Fruit fly (Drosophila melanogaster) whole organism, adult: ENCODE measurements around the gene east.

Source experiments
- CG11617 ChIP-seq: fragments of 200-800 bp; sonication (Bioruptor generic); optimal IDR thresholded peaks from 2 replicates; lab custom pipeline; 2017; ENCODE audit warnings: mild to moderate bottlenecking, missing biosample characterization, missing genetic modification reagents, missing genetic modification characterization
- CG12768 ChIP-seq: fragments of 200-800 bp; sonication (Bioruptor generic); optimal IDR thresholded peaks from 2 replicates; lab custom pipeline; 2017; ENCODE audit warnings: missing biosample characterization, missing genetic modification characterization, mild to moderate bottlenecking, moderate library complexity, missing genetic modification reagents
- CG14711 ChIP-seq: fragments of 200-800 bp; sonication (Bioruptor generic); optimal IDR thresholded peaks from 2 replicates; lab custom pipeline; 2018; ENCODE audit warnings: missing biosample characterization, mild to moderate bottlenecking, missing genetic modification characterization, moderate library complexity
- CG1620 ChIP-seq: fragments of 200-800 bp; sonication (Bioruptor generic); optimal IDR thresholded peaks from 2 replicates; lab custom pipeline; 2016; ENCODE audit warnings: missing biosample characterization, missing genetic modification characterization
- CG33017 ChIP-seq: fragments of 200-800 bp; sonication (Bioruptor generic); optimal IDR thresholded peaks from 2 replicates; lab custom pipeline; 2018; ENCODE audit warnings: missing biosample characterization, mild to moderate bottlenecking, missing genetic modification characterization, moderate library complexity
- CG5204 ChIP-seq: fragments of 200-800 bp; sonication (Bioruptor generic); optimal IDR thresholded peaks from 2 replicates; lab custom pipeline; 2016; ENCODE audit warnings: missing biosample characterization, missing genetic modification characterization
- CG7045 ChIP-seq: fragments of 200-800 bp; sonication (Bioruptor generic); optimal IDR thresholded peaks from 2 replicates; lab custom pipeline; 2017; ENCODE audit warnings: missing biosample characterization, mild to moderate bottlenecking, missing genetic modification characterization
- CG7101 ChIP-seq: fragments of 200-800 bp; sonication (Bioruptor generic); optimal IDR thresholded peaks from 2 replicates; lab custom pipeline; 2018; ENCODE audit warnings: missing biosample characterization, mild to moderate bottlenecking, missing genetic modification characterization, moderate library complexity
- Clk ChIP-seq: fragments of 200-800 bp; sonication (Bioruptor generic); optimal IDR thresholded peaks from 2 replicates; lab custom pipeline; 2017; ENCODE audit warnings: missing biosample characterization, missing genetic modification characterization
- Crg-1 ChIP-seq: fragments of 200-800 bp; sonication (Bioruptor generic); optimal IDR thresholded peaks from 2 replicates; lab custom pipeline; 2016; ENCODE audit warnings: missing biosample characterization, missing genetic modification characterization
- Hr96 ChIP-seq: fragments of 200-800 bp; sonication (Bioruptor generic); optimal IDR thresholded peaks from 2 replicates; lab custom pipeline; 2016; ENCODE audit warnings: missing biosample characterization, missing genetic modification characterization
- Mnt ChIP-seq: fragments of 200-800 bp; sonication (Bioruptor generic); optimal IDR thresholded peaks from 2 replicates; lab custom pipeline; 2016; ENCODE audit warnings: missing biosample characterization, mild to moderate bottlenecking, missing genetic modification characterization
- bab1 ChIP-seq: fragments of 200-800 bp; sonication (Bioruptor generic); optimal IDR thresholded peaks from 3 replicates; lab custom pipeline; 2019; ENCODE audit warnings: missing biosample characterization, mild to moderate bottlenecking, missing genetic modification characterization, moderate library complexity
- cic ChIP-seq: fragments of 200-800 bp; sonication (Bioruptor generic); optimal IDR thresholded peaks from 2 replicates; lab custom pipeline; 2017; ENCODE audit warnings: missing biosample characterization, mild to moderate bottlenecking, missing genetic modification characterization, moderate library complexity
- cnc ChIP-seq, 2 experiments: fragments of >200 bp; optimal IDR thresholded peaks; 2 replicates each; lab custom pipeline; 2017
- kay ChIP-seq: fragments of 200-800 bp; sonication (Bioruptor generic); peaks from one replicate; lab custom pipeline; 2016; ENCODE audit warnings: missing biosample characterization, missing genetic modification characterization, borderline replicate concordance
- ovo ChIP-seq: fragments of 200-800 bp; sonication (Bioruptor generic); optimal IDR thresholded peaks from 2 replicates; lab custom pipeline; 2016; ENCODE audit warnings: missing biosample characterization, missing genetic modification characterization
- pad ChIP-seq: fragments of 200-800 bp; sonication (Bioruptor generic); optimal IDR thresholded peaks from 3 replicates; lab custom pipeline; 2017; ENCODE audit warnings: missing biosample characterization, missing genetic modification characterization, mild to moderate bottlenecking, moderate library complexity, missing genetic modification reagents
- tj ChIP-seq: fragments of 200-800 bp; sonication (Bioruptor generic); optimal IDR thresholded peaks from 3 replicates; lab custom pipeline; 2017; ENCODE audit warnings: missing biosample characterization, mild to moderate bottlenecking, missing genetic modification characterization, moderate library complexity
- toe ChIP-seq: fragments of 200-800 bp; sonication (Bioruptor generic); optimal IDR thresholded peaks from 2 replicates; lab custom pipeline; 2016; ENCODE audit warnings: missing biosample characterization, missing genetic modification characterization

east gene

DNA sequence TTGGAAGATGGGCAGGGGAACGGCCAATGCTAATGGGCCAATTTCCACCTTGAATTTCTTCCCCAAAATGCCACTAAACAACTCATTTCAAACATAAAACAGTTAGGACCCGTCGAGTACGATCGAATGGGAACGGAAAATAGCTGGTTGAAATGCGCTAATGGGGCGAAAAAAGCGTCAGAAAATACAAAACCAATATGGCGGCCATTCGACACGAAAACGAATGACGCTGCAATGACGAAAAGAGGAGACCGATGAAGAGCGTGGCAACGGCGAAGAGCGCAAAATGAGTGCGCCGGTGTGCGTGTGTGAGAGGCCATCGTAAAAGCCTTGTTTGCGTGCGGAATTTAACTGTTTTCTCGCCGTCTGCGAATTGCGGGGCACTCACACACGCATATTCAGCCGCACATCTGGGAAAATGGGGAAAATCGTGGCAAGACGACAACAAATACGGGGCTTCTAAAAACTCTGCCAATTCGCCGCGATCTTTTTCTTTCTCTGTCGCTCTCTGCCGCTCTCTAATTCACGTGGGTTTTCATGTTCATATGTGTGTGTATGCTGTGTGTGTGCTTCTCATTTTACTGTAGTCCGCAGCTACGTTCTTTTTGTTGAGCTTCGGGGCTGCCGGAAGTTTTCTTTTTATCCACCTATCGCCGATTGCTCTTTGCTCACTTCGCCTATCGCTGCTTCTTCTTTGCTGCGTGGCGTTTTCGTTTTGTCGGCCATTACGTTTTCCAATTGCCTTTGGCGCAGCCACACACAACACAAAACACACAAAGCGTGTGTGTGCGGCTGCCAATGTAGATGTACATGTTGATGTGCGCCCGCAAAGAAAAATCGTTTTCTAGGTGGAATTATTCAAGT is at the start of gene east:
Gene east (plus strand): TSS at position 851 of the 864 bp plus-strand sequence.
- TF ChIP-seq CG12768 (GFP tag; lab: Kevin White, UChicago) (no peak), CG14711 (tag; lab: Kevin White, UChicago) (no peak), CG1620 (GFP tag; lab: Kevin White, UChicago) (no peak), CG11617 (GFP tag; lab: Kevin White, UChicago) (peak; percentile 36), ovo (GFP tag; lab: Kevin White, UChicago) (no peak), kay (GFP tag; lab: Kevin White, UChicago) (no peak), toe (GFP tag; lab: Kevin White, UChicago) (no peak), tj (GFP tag; lab: Kevin White, UChicago) (peak; percentile 92), Mnt (GFP tag; lab: Kevin White, UChicago) (peak; percentile 30), CG7101 (tag; lab: Kevin White, UChicago) (no peak), cnc (optimal IDR thresholded peaks at IDR 0.05; lab: Kevin White, UChicago) (peak; percentile 44 to 84), CG33017 (tag; lab: Kevin White, UChicago) (no peak), Clk (GFP tag; lab: Kevin White, UChicago) (no peak), cic (GFP tag; lab: Kevin White, UChicago) (no peak), Hr96 (GFP tag; lab: Kevin White, UChicago) (peak; percentile 24), Crg-1 (GFP tag; lab: Kevin White, UChicago) (no peak), CG5204 (GFP tag; lab: Kevin White, UChicago) (no peak), CG7045 (GFP tag; lab: Kevin White, UChicago) (no peak), pad (GFP tag; lab: Kevin White, UChicago) (peak; percentile 27), bab1 (peak; percentile 22)

DNA sequence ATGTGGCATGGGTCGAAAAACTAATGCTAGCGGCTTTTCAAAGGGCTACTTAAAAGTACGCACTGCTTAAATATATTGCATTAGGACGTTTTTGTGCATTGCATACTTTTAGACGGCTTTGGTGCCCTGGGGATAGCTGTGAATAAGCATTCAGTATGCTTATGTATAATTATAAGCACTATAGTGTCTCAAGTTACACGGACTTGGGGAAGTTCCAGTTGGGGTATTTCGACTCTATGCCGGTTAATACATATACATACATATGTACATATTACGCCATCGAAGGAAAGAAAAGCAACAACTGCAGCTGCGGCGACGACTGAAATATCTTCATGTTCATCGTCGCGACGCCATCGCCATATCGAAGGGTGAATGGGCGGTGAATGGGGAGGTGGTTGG is 47.5 kb upstream of the east start:
- TF ChIP-seq CG11617 (GFP tag; lab: Kevin White, UChicago) (no peak), CG1620 (GFP tag; lab: Kevin White, UChicago) (no peak), Hr96 (GFP tag; lab: Kevin White, UChicago) (no peak), CG12768 (GFP tag; lab: Kevin White, UChicago) (no peak), pad (GFP tag; lab: Kevin White, UChicago) (no peak), cic (GFP tag; lab: Kevin White, UChicago) (no peak), CG7045 (GFP tag; lab: Kevin White, UChicago) (no peak), Clk (GFP tag; lab: Kevin White, UChicago) (no peak), toe (GFP tag; lab: Kevin White, UChicago) (no peak), Mnt (GFP tag; lab: Kevin White, UChicago) (no peak), Crg-1 (GFP tag; lab: Kevin White, UChicago) (no peak), tj (GFP tag; lab: Kevin White, UChicago) (no peak), CG14711 (tag; lab: Kevin White, UChicago) (no peak), ovo (GFP tag; lab: Kevin White, UChicago) (no peak), CG7101 (tag; lab: Kevin White, UChicago) (no peak), cnc (optimal IDR thresholded peaks at IDR 0.05; lab: Kevin White, UChicago) (no peak), CG5204 (GFP tag; lab: Kevin White, UChicago) (no peak), kay (GFP tag; lab: Kevin White, UChicago) (no peak)

dm6 chrX:1963591-1964216 is 47.0 kb upstream of the east start:
- TF ChIP-seq cic (GFP tag; lab: Kevin White, UChicago) = peak; percentile 18
- peak; percentile 86 for TF ChIP-seq Mnt (GFP tag; lab: Kevin White, UChicago)
- peak; percentile 91 for TF ChIP-seq tj (GFP tag; lab: Kevin White, UChicago)
- peak; percentile 91 for TF ChIP-seq CG12768 (GFP tag; lab: Kevin White, UChicago)
- TF ChIP-seq bab1 = peak; percentile 94
- TF ChIP-seq CG5204 (GFP tag; lab: Kevin White, UChicago) = peak; percentile 77
- peak; percentile 86 for TF ChIP-seq CG33017 (tag; lab: Kevin White, UChicago)
- TF ChIP-seq CG11617 (GFP tag; lab: Kevin White, UChicago) = peak; percentile 86
- TF ChIP-seq toe (GFP tag; lab: Kevin White, UChicago) = peak; percentile 81
- TF ChIP-seq ovo (GFP tag; lab: Kevin White, UChicago) = peak; percentile 55
- peak; percentile 88 for TF ChIP-seq CG14711 (tag; lab: Kevin White, UChicago)
- TF ChIP-seq CG7045 (GFP tag; lab: Kevin White, UChicago) = peak; percentile 80
- TF ChIP-seq Crg-1 (GFP tag; lab: Kevin White, UChicago) = peak; percentile 82
- TF ChIP-seq Hr96 (GFP tag; lab: Kevin White, UChicago) = peak; percentile 95
- TF ChIP-seq CG7101 (tag; lab: Kevin White, UChicago) = peak; percentile 93
- no peak for TF ChIP-seq kay (GFP tag; lab: Kevin White, UChicago)
- TF ChIP-seq cnc (optimal IDR thresholded peaks at IDR 0.05; lab: Kevin White, UChicago) = no peak
- peak; percentile 68 for TF ChIP-seq Clk (GFP tag; lab: Kevin White, UChicago)
- TF ChIP-seq pad (GFP tag; lab: Kevin White, UChicago) = peak; percentile 85
- peak; percentile 90 for TF ChIP-seq CG1620 (GFP tag; lab: Kevin White, UChicago)
